Fruit fly (Drosophila melanogaster): ENCODE data around the gene aspr.
"Not testable (repeated sequence)": the region's sequence is repeated elsewhere in the genome, so short reads cannot be mapped to it uniquely, and the experiment has no call there.

DNA sequence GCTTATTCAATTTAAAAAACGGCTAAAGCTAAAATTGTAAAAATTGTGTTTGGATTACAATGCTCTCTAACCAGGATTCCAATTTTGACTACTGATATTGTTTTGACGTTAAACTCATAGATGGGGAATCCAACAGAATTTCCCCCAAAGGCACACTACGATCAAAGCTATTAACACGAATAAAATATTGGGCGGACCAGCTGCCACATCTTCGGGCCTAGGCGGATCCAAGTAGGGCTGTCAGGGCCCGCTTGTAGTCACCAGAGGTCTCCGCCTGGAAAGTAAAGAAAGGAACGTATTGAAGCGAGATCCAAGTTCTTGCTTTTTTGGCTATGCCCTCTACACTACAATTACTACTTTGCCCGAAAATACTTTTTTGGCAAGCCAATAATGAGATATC is 30.6 kb downstream of the aspr start, which contains the start of gene Sdic1:
- not testable (repeated sequence) for TF ChIP-seq CG4496 (GFP tag; IDR thresholded peaks at IDR 0.05); fd96Ca (GFP tag; IDR thresholded peaks at IDR 0.05); Snoo (tag; optimal IDR thresholded peaks at IDR 0.05); Pif1A (GFP tag; optimal IDR thresholded peaks at IDR 0.05); CG34367 (tag; optimal IDR thresholded peaks at IDR 0.05); CG15710 (tag; optimal IDR thresholded peaks at IDR 0.05); EcR (GFP tag; optimal IDR thresholded peaks at IDR 0.05); CG10348 (GFP tag; IDR thresholded peaks at IDR 0.05); CG12605 (GFP tag; IDR thresholded peaks at IDR 0.05)

All from whole organism, pupa.